Fruit fly (Drosophila melanogaster) Kc167 (cell line): ENCODE results near the gene mtg.

Source experiments
- Myc ChIP-seq: fragments of >200 bp; optimal IDR thresholded peaks from 2 replicates; lab custom pipeline; 2017; ENCODE audit warnings: missing external identifiers
- Sin3A ChIP-seq: fragments of >200 bp; optimal IDR thresholded peaks from 2 replicates; lab custom pipeline; 2018; ENCODE audit warnings: missing external identifiers
- h ChIP-seq: fragments of >200 bp; optimal IDR thresholded peaks from 3 replicates; lab custom pipeline; 2018; ENCODE audit warnings: missing external identifiers
- psq ChIP-seq: fragments of >200 bp; optimal IDR thresholded peaks from 2 replicates; lab custom pipeline; 2017; ENCODE audit warnings: missing external identifiers
- ttk ChIP-seq: sonication (Bioruptor generic); optimal IDR thresholded peaks from 2 replicates; lab custom pipeline; 2017; ENCODE audit warnings: missing external identifiers

dm6 chr3R:8215528-8216189, 34.6 kb upstream of the mtg start:
- TF ChIP-seq Sin3A (lab: Kevin White, UChicago) (no peak), psq (no peak), h (lab: Kevin White, UChicago) (no peak), ttk (lab: Kevin White, UChicago) (no peak), Myc (lab: Kevin White, UChicago) (no peak)
